Fruit fly (Drosophila melanogaster) whole organism, embryonic: ENCODE data around the gene CG46307.

ENCODE experiments used
- Ada2b ChIP-seq: fragments of 200-800 bp; sonication (Bioruptor generic); IDR thresholded peaks from 2 replicates; pipeline ENCODE4 v1.3.6; 2022; ENCODE audit warnings: missing biosample characterization, missing genetic modification characterization
- Awh ChIP-seq: fragments of 200-800 bp; sonication (Bioruptor generic); IDR thresholded peaks from 2 replicates; pipeline ENCODE4, ENCODE4 v1.3.6; 2022; ENCODE audit warnings: missing biosample characterization, missing genetic modification characterization
- CG1024 ChIP-seq: fragments of 200-800 bp; sonication (Bioruptor generic); IDR thresholded peaks from 2 replicates; pipeline ENCODE4 v1.3.6; 2022; ENCODE audit warnings: missing biosample characterization, missing genetic modification characterization
- CG10274 ChIP-seq: fragments of 200-800 bp; sonication (Bioruptor generic); optimal IDR thresholded peaks from 3 replicates; lab custom pipeline; 2017; ENCODE audit warnings: missing biosample characterization, mild to moderate bottlenecking, missing genetic modification characterization
- CG11696 ChIP-seq: fragments of 200-800 bp; sonication (Bioruptor generic); IDR thresholded peaks from 2 replicates; pipeline ENCODE4 v1.3.6; 2022; ENCODE audit warnings: missing biosample characterization, missing genetic modification characterization
- CG12299 ChIP-seq: fragments of 200-800 bp; sonication (Bioruptor generic); optimal IDR thresholded peaks from 2 replicates; lab custom pipeline; 2018; ENCODE audit warnings: missing biosample characterization, mild to moderate bottlenecking, missing genetic modification characterization
- CG15479 ChIP-seq: fragments of 200-800 bp; sonication (Bioruptor generic); optimal IDR thresholded peaks from 3 replicates; lab custom pipeline; 2019; ENCODE audit warnings: missing biosample characterization, mild to moderate bottlenecking, missing genetic modification characterization, moderate library complexity
- CG15514 ChIP-seq: fragments of 200-800 bp; sonication (Bioruptor generic); optimal IDR thresholded peaks from 3 replicates; lab custom pipeline; 2017; ENCODE audit warnings: missing biosample characterization, missing genetic modification characterization, mild to moderate bottlenecking, moderate library complexity, missing genetic modification reagents
- CG16779 ChIP-seq: fragments of 200-800 bp; sonication (Bioruptor generic); IDR thresholded peaks from 2 replicates; pipeline ENCODE4 v1.3.6; 2022; ENCODE audit warnings: missing biosample characterization, missing genetic modification characterization
- CG16813 ChIP-seq: fragments of 200-800 bp; sonication (Bioruptor generic); IDR thresholded peaks from 3 replicates; pipeline ENCODE4 v1.3.6; 2022; ENCODE audit warnings: missing biosample characterization, missing genetic modification characterization; ENCODE audit not compliant: partially characterized antibody
- CG2202 ChIP-seq: fragments of 200-800 bp; sonication (Bioruptor generic); optimal IDR thresholded peaks from 2 replicates; lab custom pipeline; 2018; ENCODE audit warnings: missing biosample characterization, mild to moderate bottlenecking, missing genetic modification characterization
- CG3163 ChIP-seq: fragments of 200-800 bp; sonication (Bioruptor generic); optimal IDR thresholded peaks from 3 replicates; lab custom pipeline; 2016; ENCODE audit warnings: missing biosample characterization, missing genetic modification characterization
- CG32532 ChIP-seq: fragments of 200-800 bp; sonication (Bioruptor generic); IDR thresholded peaks from 2 replicates; pipeline ENCODE4 v1.3.6; 2022; ENCODE audit warnings: missing biosample characterization, missing genetic modification characterization
- CG34376 ChIP-seq: fragments of 200-800 bp; sonication (Bioruptor generic); optimal IDR thresholded peaks from 2 replicates; lab custom pipeline; 2018; ENCODE audit warnings: missing biosample characterization, mild to moderate bottlenecking, missing genetic modification characterization
- CG43689 ChIP-seq: fragments of 200-800 bp; sonication (Bioruptor generic); IDR thresholded peaks from 2 replicates; pipeline ENCODE4 v1.3.6; 2022; ENCODE audit warnings: missing biosample characterization, missing genetic modification characterization
- CG4617 ChIP-seq: fragments of 200-800 bp; sonication (Bioruptor generic); optimal IDR thresholded peaks from 3 replicates; lab custom pipeline; 2016; ENCODE audit warnings: missing biosample characterization, missing genetic modification characterization, borderline replicate concordance
- CrebB ChIP-seq: fragments of 200-800 bp; sonication (Bioruptor generic); optimal IDR thresholded peaks from 3 replicates; lab custom pipeline; 2018; ENCODE audit warnings: missing biosample characterization, mild to moderate bottlenecking, missing genetic modification characterization
- D19A ChIP-seq: fragments of 200-800 bp; optimal IDR thresholded peaks from 3 replicates; lab custom pipeline; 2019; ENCODE audit warnings: missing biosample characterization, mild to moderate bottlenecking, missing genetic modification characterization, moderate library complexity
- Dll ChIP-seq: fragments of 200-800 bp; sonication (Bioruptor generic); IDR thresholded peaks from 4 replicates; pipeline ENCODE4 v1.3.6; 2022; ENCODE audit warnings: missing biosample characterization, missing genetic modification characterization; ENCODE audit not compliant: partially characterized antibody
- Doc3 ChIP-seq: fragments of 200-800 bp; sonication (Bioruptor generic); IDR thresholded peaks from 3 replicates; pipeline ENCODE4 v1.3.6; 2022; ENCODE audit warnings: missing biosample characterization, missing genetic modification characterization; ENCODE audit not compliant: partially characterized antibody
- Ets97D ChIP-seq: fragments of 200-800 bp; sonication (Bioruptor generic); optimal IDR thresholded peaks from 3 replicates; lab custom pipeline; 2016; ENCODE audit warnings: missing biosample characterization, missing genetic modification characterization
- HHEX ChIP-seq: fragments of 200-800 bp; sonication (Bioruptor generic); optimal IDR thresholded peaks from 3 replicates; lab custom pipeline; 2017; ENCODE audit warnings: missing biosample characterization, mild to moderate bottlenecking, missing genetic modification characterization, missing genetic modification reagents
- MBD-R2 ChIP-seq: fragments of 200-800 bp; sonication (Bioruptor generic); IDR thresholded peaks from 2 replicates; pipeline ENCODE4 v1.3.6; 2022; ENCODE audit warnings: missing biosample characterization, missing genetic modification characterization
- MESR4 ChIP-seq: fragments of 200-800 bp; sonication (Bioruptor generic); optimal IDR thresholded peaks from 2 replicates; lab custom pipeline; 2018; ENCODE audit warnings: missing biosample characterization, mild to moderate bottlenecking, missing genetic modification characterization, moderate library complexity
- Xbp1 ChIP-seq: fragments of 200-800 bp; sonication (Bioruptor generic); optimal IDR thresholded peaks from 3 replicates; lab custom pipeline; 2016; ENCODE audit warnings: missing biosample characterization, mild to moderate bottlenecking, missing genetic modification characterization
- ara ChIP-seq: fragments of 200-800 bp; sonication (Bioruptor generic); IDR thresholded peaks from 2 replicates; pipeline ENCODE4 v1.3.6; 2022; ENCODE audit warnings: missing biosample characterization, missing genetic modification characterization
- bbx ChIP-seq: fragments of 200-800 bp; sonication (Bioruptor generic); IDR thresholded peaks from 2 replicates; pipeline ENCODE4 v1.3.6; 2022; ENCODE audit warnings: missing biosample characterization, missing genetic modification characterization; ENCODE audit not compliant: partially characterized antibody
- cg ChIP-seq: fragments of 200-800 bp; sonication (Bioruptor generic); optimal IDR thresholded peaks from 3 replicates; lab custom pipeline; 2019; ENCODE audit warnings: missing biosample characterization, mild to moderate bottlenecking, missing genetic modification characterization, moderate library complexity
- dati ChIP-seq: fragments of 200-800 bp; sonication (Bioruptor generic); IDR thresholded peaks from 2 replicates; pipeline ENCODE4 v1.3.6; 2022; ENCODE audit warnings: missing biosample characterization, missing genetic modification characterization
- dpn ChIP-seq, 2 experiments: fragments of 200-800 bp; sonication (Bioruptor generic); optimal IDR thresholded peaks; 3 replicates each; lab custom pipeline; 2016; ENCODE audit warnings: missing biosample characterization in 2 of 2, missing genetic modification characterization in 2 of 2
- ewg ChIP-seq: fragments of 200-800 bp; sonication (Bioruptor generic); optimal IDR thresholded peaks from 3 replicates; lab custom pipeline; 2017; ENCODE audit warnings: mild to moderate bottlenecking, missing biosample characterization, missing genetic modification reagents, missing genetic modification characterization
- hb ChIP-seq: fragments of 200-800 bp; sonication (Bioruptor generic); IDR thresholded peaks from 3 replicates; pipeline ENCODE4 v1.3.6; 2022; ENCODE audit warnings: missing biosample characterization, missing genetic modification characterization; ENCODE audit not compliant: partially characterized antibody
- lbe ChIP-seq: fragments of 200-800 bp; sonication (Bioruptor generic); optimal IDR thresholded peaks from 2 replicates; lab custom pipeline; 2016; ENCODE audit warnings: missing biosample characterization, mild to moderate bottlenecking, missing genetic modification characterization
- mam ChIP-seq: fragments of 200-800 bp; sonication (Bioruptor generic); optimal IDR thresholded peaks from 3 replicates; lab custom pipeline; 2016; ENCODE audit warnings: missing biosample characterization, missing genetic modification characterization
- p53 ChIP-seq: fragments of 200-800 bp; sonication (Bioruptor generic); optimal IDR thresholded peaks from 2 replicates; lab custom pipeline; 2016; ENCODE audit warnings: missing biosample characterization, missing genetic modification characterization
- pzg ChIP-seq: fragments of 200-800 bp; sonication (Bioruptor generic); optimal IDR thresholded peaks from 3 replicates; lab custom pipeline; 2018; ENCODE audit warnings: missing biosample characterization, mild to moderate bottlenecking, missing genetic modification characterization, moderate library complexity
- ranshi ChIP-seq: fragments of 200-800 bp; sonication (Bioruptor generic); IDR thresholded peaks from 2 replicates; pipeline ENCODE4 v1.3.6; 2022; ENCODE audit warnings: missing biosample characterization, missing genetic modification characterization
- row ChIP-seq: fragments of 200-800 bp; sonication (Bioruptor generic); IDR thresholded peaks from 3 replicates; pipeline ENCODE4 v1.3.6; 2022; ENCODE audit warnings: missing biosample characterization, missing genetic modification characterization
- sens ChIP-seq: fragments of 200-800 bp; sonication (Bioruptor generic); peaks from one replicate; lab custom pipeline; 2016; ENCODE audit warnings: missing biosample characterization, missing genetic modification characterization
- sna ChIP-seq: fragments of 200-800 bp; sonication (Bioruptor generic); IDR thresholded peaks from 2 replicates; pipeline ENCODE4 v1.3.6; 2022; ENCODE audit warnings: missing biosample characterization, missing genetic modification characterization; ENCODE audit not compliant: partially characterized antibody
- tll ChIP-seq, 2 experiments: fragments of 200-800 bp in 1 of 2; fragments of >200 bp in 1 of 2; sonication (Bioruptor generic) in 1 of 2; optimal IDR thresholded peaks; 2 replicates each; lab custom pipeline; 2017 to 2019; ENCODE audit warnings: missing biosample characterization in 2 of 2, missing genetic modification characterization in 2 of 2, mild to moderate bottlenecking in 1 of 2, moderate library complexity in 1 of 2
- ttk ChIP-seq: fragments of 200-800 bp; sonication (Bioruptor generic); IDR thresholded peaks from 2 replicates; pipeline ENCODE4 v2.1.2; 2022; ENCODE audit warnings: missing biosample characterization, missing genetic modification characterization
- unc-4 ChIP-seq: fragments of 200-800 bp; sonication (Bioruptor generic); IDR thresholded peaks from 2 replicates; pipeline ENCODE4 v1.3.6; 2022; ENCODE audit warnings: missing biosample characterization, missing genetic modification characterization; ENCODE audit not compliant: partially characterized antibody
- vnd ChIP-seq: fragments of 200-800 bp; sonication (Bioruptor generic); IDR thresholded peaks from 3 replicates; pipeline ENCODE4 v1.3.6; 2022; ENCODE audit warnings: missing biosample characterization, missing genetic modification characterization; ENCODE audit not compliant: partially characterized antibody
- wdn ChIP-seq: fragments of 200-800 bp; sonication (Bioruptor generic); IDR thresholded peaks from 2 replicates; pipeline ENCODE4 v1.3.6; 2022; ENCODE audit warnings: missing biosample characterization, missing genetic modification characterization
- zen2 ChIP-seq: fragments of 200-800 bp; sonication (Bioruptor generic); IDR thresholded peaks from 3 replicates; pipeline ENCODE4 v1.3.6; 2022; ENCODE audit warnings: missing biosample characterization, missing genetic modification characterization; ENCODE audit not compliant: partially characterized antibody

CG46307 gene

DNA sequence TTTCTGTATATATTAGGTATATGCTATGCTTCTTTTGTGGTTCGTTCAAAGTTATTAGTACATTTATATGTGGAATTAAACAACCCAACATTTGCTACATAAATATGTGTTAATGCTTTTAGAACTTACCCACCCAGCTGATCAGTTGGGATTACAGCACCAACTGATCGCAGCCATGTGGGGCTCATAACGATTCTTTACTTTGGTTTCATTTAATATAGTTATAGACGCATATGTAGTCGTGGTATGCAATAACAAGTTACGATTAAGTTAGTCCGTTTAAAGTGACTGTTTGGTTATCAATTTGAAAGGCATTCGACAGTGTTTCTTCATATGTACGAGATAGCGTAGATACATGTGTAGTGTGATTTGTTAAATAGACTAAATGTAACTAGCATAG, 31.4 kb downstream of the CG46307 start (continued):
- TF ChIP-seq CG43689 (GFP tag; lab: Robert Waterston, UW) (no peak), dati (no peak), CG2202 (tag; lab: Kevin White, UChicago) (no peak), wdn (no peak), D19A (tag; lab: Kevin White, UChicago) (no peak), Ada2b (GFP tag; lab: Robert Waterston, UW) (no peak), CG16779 (no peak)

DNA sequence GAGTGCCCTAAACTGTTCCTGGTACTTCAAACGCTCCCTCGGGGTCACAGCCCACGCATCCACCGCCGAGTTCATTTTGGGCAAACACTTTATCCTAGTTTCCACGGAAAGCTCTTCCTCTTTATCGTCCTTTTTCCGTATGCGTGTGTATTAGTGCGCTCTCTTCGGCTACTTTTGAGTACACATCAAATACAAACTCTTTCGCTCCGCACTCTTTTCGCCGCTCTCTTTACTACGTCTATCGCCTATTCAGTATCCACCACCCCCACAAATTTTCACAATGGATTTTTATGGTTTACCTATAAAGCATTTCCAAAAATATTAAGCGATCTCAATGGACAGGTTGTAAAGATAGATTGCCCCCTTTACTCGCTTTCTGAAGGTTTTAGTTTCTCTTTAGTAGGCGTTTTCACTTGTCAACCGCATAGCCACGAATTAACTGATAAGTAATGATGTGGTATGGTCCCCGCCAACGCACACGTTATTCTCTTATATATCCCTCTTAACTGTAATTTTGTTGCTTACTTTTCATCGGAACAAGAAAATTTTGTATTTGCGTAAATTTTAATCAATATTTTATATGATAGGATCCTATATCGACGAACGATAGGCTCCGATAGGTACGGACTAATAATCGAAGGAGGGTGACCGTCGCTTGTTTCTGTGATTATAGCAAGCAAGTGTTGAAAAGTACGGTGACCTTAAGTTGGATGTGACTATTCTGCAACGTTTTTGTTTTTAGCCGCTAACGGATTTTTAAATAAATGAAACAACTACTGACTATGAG, 37.5 kb downstream of the CG46307 start, which contains the start of gene Dap160:
Gene Dap160 (minus strand): TSS at position 634 of the 787 bp plus-strand sequence.
- TF ChIP-seq zen2 = peak; percentile 50; the same call in 1 of the 3 replicates
- TF ChIP-seq CrebB (tag; lab: Kevin White, UChicago) = no peak
- no peak for TF ChIP-seq CG10274 (GFP tag; lab: Kevin White, UChicago)
- TF ChIP-seq CG16813 (GFP tag; lab: Robert Waterston, UW) = peak; percentile 71
- TF ChIP-seq pzg = peak; percentile 67
- peak; percentile 76 for TF ChIP-seq bbx (GFP tag; lab: Robert Waterston, UW)
- TF ChIP-seq Dll = peak; percentile 72
- no peak for TF ChIP-seq tll (GFP tag; optimal IDR thresholded peaks at IDR 0.05; lab: Kevin White, UChicago)
- TF ChIP-seq CG32532 = peak; percentile 49; the same call in 1 of the 2 replicates
- peak; percentile 61 for TF ChIP-seq cg
- no peak for TF ChIP-seq dpn (GFP tag; optimal IDR thresholded peaks at IDR 0.05; lab: Kevin White, UChicago)
- peak; percentile 47; the same call in 1 of the 3 replicates for TF ChIP-seq Doc3 (GFP tag; lab: Robert Waterston, UW)
- TF ChIP-seq unc-4 (GFP tag; lab: Robert Waterston, UW) = peak; percentile 68
- TF ChIP-seq ara = no peak
- TF ChIP-seq sna = peak; percentile 33; the same call in 1 of the 2 replicates
- TF ChIP-seq ewg (GFP tag; lab: Kevin White, UChicago) = no peak
- peak; percentile 16 for TF ChIP-seq mam (GFP tag; lab: Kevin White, UChicago)
- peak; percentile 64 for TF ChIP-seq vnd (GFP tag; lab: Robert Waterston, UW)
- no peak for TF ChIP-seq CG15479 (GFP tag; lab: Kevin White, UChicago)
- TF ChIP-seq ranshi (GFP tag; lab: Robert Waterston, UW) = no peak
- no peak for TF ChIP-seq Awh (GFP tag; lab: Robert Waterston, UW)
- TF ChIP-seq CG11696 (GFP tag; lab: Robert Waterston, UW) = no peak
- peak; percentile 76 for TF ChIP-seq sens
- TF ChIP-seq ttk (GFP tag; lab: Robert Waterston, UW) = no peak
- no peak for TF ChIP-seq HHEX
- TF ChIP-seq Xbp1 (GFP tag; lab: Kevin White, UChicago) = peak; percentile 17
- TF ChIP-seq Ets97D (GFP tag; lab: Kevin White, UChicago) = peak; percentile 29
- TF ChIP-seq CG15514 (GFP tag; lab: Kevin White, UChicago) = peak; percentile 82
- peak; percentile 91 for TF ChIP-seq MESR4 (GFP tag; lab: Kevin White, UChicago)
- TF ChIP-seq p53 (GFP tag; lab: Kevin White, UChicago) = no peak
- peak; percentile 96 for TF ChIP-seq CG3163 (GFP tag; lab: Kevin White, UChicago)
- TF ChIP-seq row = peak; percentile 67
- TF ChIP-seq hb = peak; percentile 63; the same call in 1 of the 3 replicates
- TF ChIP-seq MBD-R2 (GFP tag; lab: Robert Waterston, UW) = peak; percentile 29; the same call in 1 of the 2 replicates
- peak; percentile 51 for TF ChIP-seq CG34376 (GFP tag; lab: Kevin White, UChicago)
- TF ChIP-seq CG1024 (GFP tag; lab: Robert Waterston, UW) = 0 out of 2 replicates have a peak, but pooled peaks have one; percentile 33
- peak; percentile 80 for TF ChIP-seq CG4617 (GFP tag; lab: Kevin White, UChicago)
- peak; percentile 3 for TF ChIP-seq lbe
- TF ChIP-seq CG12299 (tag; lab: Kevin White, UChicago) = no peak
